Fruit fly (Drosophila melanogaster): Measurements from ENCODE around the gene Toll-6.

Gene Toll-6

dm6 chr3L:15354763-15355162 is 18.3 kb downstream of the Toll-6 start:
- TF ChIP-seq CG30431 (GFP tag; optimal IDR thresholded peaks at IDR 0.05) (no peak), CG17186 (GFP tag; optimal IDR thresholded peaks at IDR 0.05) (no peak), odd (GFP tag; optimal IDR thresholded peaks at IDR 0.05) (no peak), CG11456 (GFP tag; IDR thresholded peaks at IDR 0.05) (0 out of 3 replicates have a peak, but pooled peaks have one; percentile 30), CG7745 (tag; optimal IDR thresholded peaks at IDR 0.05) (peak; percentile 34), cad (GFP tag; optimal IDR thresholded peaks at IDR 0.05) (no peak), D19A (tag; optimal IDR thresholded peaks at IDR 0.05) (peak; percentile 16), CG13287 (GFP tag; IDR thresholded peaks at IDR 0.05; ENCODE audit: partially characterized antibody) (no peak), zen (tag; optimal IDR thresholded peaks at IDR 0.05) (peak; percentile 50), nmo (GFP tag; optimal IDR thresholded peaks at IDR 0.05) (no peak), onecut (GFP tag; IDR thresholded peaks at IDR 0.05) (no peak), sug (tag; optimal IDR thresholded peaks at IDR 0.05) (no peak), chm (GFP tag; IDR thresholded peaks at IDR 0.05) (no peak), Kr (GFP tag; optimal IDR thresholded peaks at IDR 0.05) (peak; percentile 30), CG42726 (GFP tag; IDR thresholded peaks at IDR 0.05; ENCODE audit: partially characterized antibody) (no peak), Ptx1 (GFP tag; IDR thresholded peaks at IDR 0.05) (no peak), sob (GFP tag; IDR thresholded peaks at IDR 0.05) (no peak), CG6254 (GFP tag; optimal IDR thresholded peaks at IDR 0.05) (peak; percentile 28), CG9797 (GFP tag; optimal IDR thresholded peaks at IDR 0.05) (no peak), Abd-B (GFP tag; optimal IDR thresholded peaks at IDR 0.05) (no peak), CG2116 (GFP tag; optimal IDR thresholded peaks at IDR 0.05) (no peak), CG12391 (tag; optimal IDR thresholded peaks at IDR 0.05) (no peak), B-H2 (GFP tag; optimal IDR thresholded peaks at IDR 0.05) (no peak), Poxn (GFP tag; IDR thresholded peaks at IDR 0.05) (no peak), grau (tag; optimal IDR thresholded peaks at IDR 0.05) (no peak), kni (GFP tag; optimal IDR thresholded peaks at IDR 0.05) (peak; percentile 2), sqz (GFP tag; optimal IDR thresholded peaks at IDR 0.05) (peak; percentile 59), gem (tag; optimal IDR thresholded peaks at IDR 0.05) (no peak), ATbp (GFP tag; optimal IDR thresholded peaks at IDR 0.05) (no peak), CG34376 (GFP tag; optimal IDR thresholded peaks at IDR 0.05) (no peak), CG5180 (GFP tag; optimal IDR thresholded peaks at IDR 0.05) (no peak), CG9817 (tag; optimal IDR thresholded peaks at IDR 0.05) (no peak), corto (GFP tag; optimal IDR thresholded peaks at IDR 0.05) (no peak), Spps (tag; optimal IDR thresholded peaks at IDR 0.05) (no peak), CG11085 (GFP tag; IDR thresholded peaks at IDR 0.05) (no peak), CG12942 (GFP tag; optimal IDR thresholded peaks at IDR 0.05) (no peak), eve (GFP tag; optimal IDR thresholded peaks at IDR 0.05) (no peak), Xrp1 (GFP tag; IDR thresholded peaks at IDR 0.05) (no peak), al (GFP tag; IDR thresholded peaks at IDR 0.05) (no peak), CG6813 (GFP tag; optimal IDR thresholded peaks at IDR 0.05) (no peak), CG10959 (GFP tag; IDR thresholded peaks at IDR 0.05) (no peak), CG6689 (GFP tag; IDR thresholded peaks at IDR 0.05) (no peak), ci (GFP tag; IDR thresholded peaks at IDR 0.05) (0 out of 3 replicates have a peak, but pooled peaks have one; percentile 28), toy (GFP tag; IDR thresholded peaks at IDR 0.05) (no peak), Ets65A (GFP tag) (no peak), CG8359 (GFP tag; optimal IDR thresholded peaks at IDR 0.05; ENCODE audit: borderline replicate concordance) (no peak), CG33557 (GFP tag; optimal IDR thresholded peaks at IDR 0.05) (no peak), z (GFP tag; IDR thresholded peaks at IDR 0.05) (no peak), Bdp1 (GFP tag; optimal IDR thresholded peaks at IDR 0.05) (no peak), pzg (GFP tag; optimal IDR thresholded peaks at IDR 0.05) (no peak), CG8478 (optimal IDR thresholded peaks at IDR 0.05) (no peak), lab (GFP tag; optimal IDR thresholded peaks at IDR 0.05) (no peak)

Data from whole organism, embryonic.